Fruit fly (Drosophila melanogaster) whole organism, embryonic: ENCODE data around the gene CheA75a.

ENCODE experiments used
- Asciz ChIP-seq: fragments of 200-800 bp; sonication (Bioruptor generic); optimal IDR thresholded peaks from 2 replicates; lab custom pipeline; 2017; ENCODE audit warnings: missing biosample characterization, mild to moderate bottlenecking, missing genetic modification characterization, missing genetic modification reagents
- Atf6 ChIP-seq: fragments of 200-800 bp; sonication (Bioruptor generic); IDR thresholded peaks from 2 replicates; pipeline ENCODE4 v1.3.6; 2022; ENCODE audit warnings: missing biosample characterization, missing genetic modification characterization
- CG10209 ChIP-seq: fragments of 200-800 bp; sonication (Bioruptor generic); optimal IDR thresholded peaks from 3 replicates; lab custom pipeline; 2017; ENCODE audit warnings: missing biosample characterization, mild to moderate bottlenecking, missing genetic modification characterization, missing genetic modification reagents
- CG10462 ChIP-seq: fragments of 200-800 bp; sonication (Bioruptor generic); optimal IDR thresholded peaks from 2 replicates; lab custom pipeline; 2016; ENCODE audit warnings: missing biosample characterization, missing genetic modification characterization
- CG10979 ChIP-seq: fragments of 200-800 bp; sonication (Bioruptor generic); optimal IDR thresholded peaks from 2 replicates; lab custom pipeline; 2018; ENCODE audit warnings: missing biosample characterization, mild to moderate bottlenecking, missing genetic modification characterization, moderate library complexity
- CG11456 ChIP-seq: fragments of 200-800 bp; sonication (Bioruptor generic); IDR thresholded peaks from 3 replicates; pipeline ENCODE4 v1.3.6; 2022; ENCODE audit warnings: missing biosample characterization, missing genetic modification characterization
- CG11723 ChIP-seq: fragments of 200-800 bp; sonication (Bioruptor generic); optimal IDR thresholded peaks from 2 replicates; lab custom pipeline; 2017; ENCODE audit warnings: missing biosample characterization, mild to moderate bottlenecking, missing genetic modification characterization
- CG12769 ChIP-seq: fragments of 200-800 bp; sonication (Bioruptor generic); optimal IDR thresholded peaks from 2 replicates; lab custom pipeline; 2019; ENCODE audit warnings: missing biosample characterization, mild to moderate bottlenecking, missing genetic modification characterization, moderate library complexity
- CG14710 ChIP-seq: fragments of 200-800 bp; sonication (Bioruptor generic); optimal IDR thresholded peaks from 3 replicates; lab custom pipeline; 2019; ENCODE audit warnings: missing biosample characterization, mild to moderate bottlenecking, missing genetic modification characterization, moderate library complexity
- CG15696 ChIP-seq: fragments of 200-800 bp; sonication (Bioruptor generic); optimal IDR thresholded peaks from 2 replicates; lab custom pipeline; 2019; ENCODE audit warnings: missing biosample characterization, mild to moderate bottlenecking, missing genetic modification characterization, moderate library complexity
- CG16815 ChIP-seq: fragments of 200-800 bp; sonication (Bioruptor generic); optimal IDR thresholded peaks from 3 replicates; lab custom pipeline; 2017; ENCODE audit warnings: missing biosample characterization, mild to moderate bottlenecking, missing genetic modification characterization
- CG17361 ChIP-seq: fragments of 200-800 bp; sonication (Bioruptor generic); IDR thresholded peaks from 3 replicates; pipeline ENCODE4 v1.3.6; 2022; ENCODE audit warnings: missing biosample characterization, missing genetic modification characterization
- CG17829 ChIP-seq: fragments of 200-800 bp; optimal IDR thresholded peaks from 2 replicates; lab custom pipeline; 2019; ENCODE audit warnings: missing biosample characterization, mild to moderate bottlenecking, missing genetic modification characterization, moderate library complexity
- CG2199 ChIP-seq: fragments of 200-800 bp; sonication (Bioruptor generic); IDR thresholded peaks from 3 replicates; pipeline ENCODE4 v1.3.6; 2022; ENCODE audit warnings: missing biosample characterization, missing genetic modification characterization
- CG2202 ChIP-seq: fragments of 200-800 bp; sonication (Bioruptor generic); optimal IDR thresholded peaks from 2 replicates; lab custom pipeline; 2018; ENCODE audit warnings: missing biosample characterization, mild to moderate bottlenecking, missing genetic modification characterization
- CG8924 ChIP-seq: fragments of 200-800 bp; optimal IDR thresholded peaks from 3 replicates; lab custom pipeline; 2019; ENCODE audit warnings: missing biosample characterization, mild to moderate bottlenecking, missing genetic modification characterization, moderate library complexity
- CG9437 ChIP-seq: fragments of 200-800 bp; sonication (Bioruptor generic); optimal IDR thresholded peaks from 2 replicates; lab custom pipeline; 2018; ENCODE audit warnings: missing biosample characterization, mild to moderate bottlenecking, missing genetic modification characterization
- CoRest ChIP-seq: fragments of 200-800 bp; sonication (Bioruptor generic); optimal IDR thresholded peaks from 3 replicates; lab custom pipeline; 2018; ENCODE audit warnings: missing biosample characterization, mild to moderate bottlenecking, missing genetic modification characterization, moderate library complexity
- D ChIP-seq, 2 experiments: fragments of 200-800 bp in 1 of 2; fragments of >200 bp in 1 of 2; sonication (Bioruptor generic) in 1 of 2; optimal IDR thresholded peaks; 2 replicates in 1 of 2; 3 replicates in 1 of 2; lab custom pipeline; 2017; ENCODE audit warnings: mild to moderate bottlenecking in 1 of 2, missing biosample characterization in 1 of 2, missing genetic modification characterization in 1 of 2, missing genetic modification reagents in 1 of 2
- D19A ChIP-seq: fragments of 200-800 bp; optimal IDR thresholded peaks from 3 replicates; lab custom pipeline; 2019; ENCODE audit warnings: missing biosample characterization, mild to moderate bottlenecking, missing genetic modification characterization, moderate library complexity
- Dad ChIP-seq: fragments of 200-800 bp; sonication (Bioruptor generic); optimal IDR thresholded peaks from 3 replicates; lab custom pipeline; 2016; ENCODE audit warnings: missing biosample characterization, missing genetic modification characterization
- HLHmδ ChIP-seq: fragments of 200-800 bp; sonication (Bioruptor generic); optimal IDR thresholded peaks from 2 replicates; lab custom pipeline; 2018; ENCODE audit warnings: missing biosample characterization, mild to moderate bottlenecking, missing genetic modification characterization, moderate library complexity
- Hr78 ChIP-seq, 2 experiments: fragments of 200-800 bp in 1 of 2; fragments of >200 bp in 1 of 2; sonication (Bioruptor generic) in 1 of 2; optimal IDR thresholded peaks; 2 replicates each; lab custom pipeline; 2017 to 2019; ENCODE audit warnings: missing biosample characterization in 2 of 2, missing genetic modification characterization in 2 of 2, mild to moderate bottlenecking in 1 of 2, moderate library complexity in 1 of 2
- Sin3A ChIP-seq: fragments of >200 bp; optimal IDR thresholded peaks from 2 replicates; lab custom pipeline; 2018
- Usf ChIP-seq: fragments of 200-800 bp; sonication (Bioruptor generic); optimal IDR thresholded peaks from 2 replicates; lab custom pipeline; 2017; ENCODE audit warnings: missing genotype, missing biosample characterization, missing genetic modification characterization
- Xrp1 ChIP-seq: fragments of 200-800 bp; sonication (Bioruptor generic); IDR thresholded peaks from 2 replicates; pipeline ENCODE4 v1.3.6; 2022; ENCODE audit warnings: missing biosample characterization, missing genetic modification characterization
- ara ChIP-seq: fragments of 200-800 bp; sonication (Bioruptor generic); IDR thresholded peaks from 2 replicates; pipeline ENCODE4 v1.3.6; 2022; ENCODE audit warnings: missing biosample characterization, missing genetic modification characterization
- az2 ChIP-seq: fragments of 200-800 bp; sonication (Bioruptor generic); optimal IDR thresholded peaks from 3 replicates; lab custom pipeline; 2016; ENCODE audit warnings: missing biosample characterization, missing genetic modification characterization
- cad ChIP-seq: fragments of >200 bp; optimal IDR thresholded peaks from 2 replicates; lab custom pipeline; 2017; ENCODE audit warnings: missing biosample characterization, missing genetic modification characterization
- crol ChIP-seq: fragments of 200-800 bp; sonication (Bioruptor generic); IDR thresholded peaks from 2 replicates; pipeline ENCODE4 v1.3.6; 2022; ENCODE audit warnings: missing biosample characterization, missing genetic modification characterization
- dmrt11E ChIP-seq: fragments of 200-800 bp; sonication (Bioruptor generic); optimal IDR thresholded peaks from 3 replicates; lab custom pipeline; 2018; ENCODE audit warnings: missing biosample characterization, mild to moderate bottlenecking, missing genetic modification characterization, moderate library complexity
- fd96Cb ChIP-seq: fragments of 200-800 bp; sonication (Bioruptor generic); optimal IDR thresholded peaks from 2 replicates; lab custom pipeline; 2018; ENCODE audit warnings: missing biosample characterization, mild to moderate bottlenecking, missing genetic modification characterization, moderate library complexity
- gcm2 ChIP-seq: fragments of 200-800 bp; sonication (Bioruptor generic); optimal IDR thresholded peaks from 2 replicates; lab custom pipeline; 2016; ENCODE audit warnings: missing biosample characterization, missing genetic modification characterization
- gem ChIP-seq: fragments of 200-800 bp; sonication (Bioruptor generic); optimal IDR thresholded peaks from 2 replicates; lab custom pipeline; 2019; ENCODE audit warnings: missing biosample characterization, mild to moderate bottlenecking, missing genetic modification characterization, moderate library complexity
- grau ChIP-seq: fragments of 200-800 bp; optimal IDR thresholded peaks from 3 replicates; lab custom pipeline; 2019; ENCODE audit warnings: missing biosample characterization, mild to moderate bottlenecking, missing genetic modification characterization, moderate library complexity
- kni ChIP-seq: fragments of 200-800 bp; sonication (Bioruptor generic); optimal IDR thresholded peaks from 3 replicates; lab custom pipeline; 2017; ENCODE audit warnings: mild to moderate bottlenecking, missing biosample characterization, missing genetic modification reagents, missing genetic modification characterization
- lmd ChIP-seq: fragments of 200-800 bp; sonication (Bioruptor generic); IDR thresholded peaks from 2 replicates; pipeline ENCODE4 v1.3.6; 2022; ENCODE audit warnings: missing biosample characterization, missing genetic modification characterization
- lov ChIP-seq, 2 experiments: fragments of 200-800 bp in 1 of 2; fragments of >200 bp in 1 of 2; sonication (Bioruptor generic) in 1 of 2; IDR thresholded peaks in 1 of 2; optimal IDR thresholded peaks in 1 of 2; 2 replicates in 1 of 2; 3 replicates in 1 of 2; pipeline versions ENCODE4 v1.3.6 to Lab custom; 2017 to 2022; ENCODE audit warnings: missing biosample characterization in 1 of 2, missing genetic modification characterization in 1 of 2
- mld ChIP-seq: fragments of 200-800 bp; sonication (Bioruptor generic); IDR thresholded peaks from 3 replicates; pipeline ENCODE4 v1.3.6; 2022; ENCODE audit warnings: missing biosample characterization, missing genetic modification characterization; ENCODE audit not compliant: partially characterized antibody
- pfk ChIP-seq: fragments of 200-800 bp; sonication (Bioruptor generic); optimal IDR thresholded peaks from 2 replicates; lab custom pipeline; 2018; ENCODE audit warnings: missing biosample characterization, mild to moderate bottlenecking, missing genetic modification characterization, moderate library complexity
- pita ChIP-seq: fragments of 200-800 bp; sonication (Bioruptor generic); optimal IDR thresholded peaks from 2 replicates; lab custom pipeline; 2017; ENCODE audit warnings: missing biosample characterization, mild to moderate bottlenecking, missing genetic modification characterization
- sd ChIP-seq: fragments of 200-800 bp; sonication (Bioruptor generic); optimal IDR thresholded peaks from 3 replicates; lab custom pipeline; 2018; ENCODE audit warnings: missing biosample characterization, mild to moderate bottlenecking, missing genetic modification characterization, moderate library complexity
- so ChIP-seq: fragments of 200-800 bp; sonication (Bioruptor generic); IDR thresholded peaks from 3 replicates; pipeline ENCODE4 v1.3.6; 2022; ENCODE audit warnings: missing biosample characterization, missing genetic modification characterization
- sug ChIP-seq: fragments of 200-800 bp; optimal IDR thresholded peaks from 2 replicates; lab custom pipeline; 2019; ENCODE audit warnings: missing biosample characterization, mild to moderate bottlenecking, missing genetic modification characterization, moderate library complexity
- tap ChIP-seq: fragments of 200-800 bp; optimal IDR thresholded peaks from 3 replicates; lab custom pipeline; 2019; ENCODE audit warnings: missing biosample characterization, mild to moderate bottlenecking, missing genetic modification characterization, moderate library complexity
- trem ChIP-seq: fragments of 200-800 bp; optimal IDR thresholded peaks from 3 replicates; lab custom pipeline; 2019; ENCODE audit warnings: missing biosample characterization, mild to moderate bottlenecking, missing genetic modification characterization, moderate library complexity
- vvl ChIP-seq: fragments of 200-800 bp; sonication (Bioruptor generic); IDR thresholded peaks from 2 replicates; pipeline ENCODE4 v1.3.6; 2022; ENCODE audit warnings: missing biosample characterization, missing genetic modification characterization
- yki ChIP-seq: fragments of >200 bp; optimal IDR thresholded peaks from 3 replicates; lab custom pipeline; 2018

Gene CheA75a

dm6 chr3L:18224612-18225409 lies 27.1 kb upstream of the CheA75a start (continued):
- no peak for TF ChIP-seq lov (optimal IDR thresholded peaks at IDR 0.05; lab: Kevin White, UChicago)
- no peak for TF ChIP-seq lov (GFP tag; IDR thresholded peaks at IDR 0.05; lab: Robert Waterston, UW)
- TF ChIP-seq trem (tag; lab: Kevin White, UChicago) = peak; percentile 3
- TF ChIP-seq Dad (GFP tag; lab: Kevin White, UChicago) = no peak
- no peak for TF ChIP-seq pita
- no peak for TF ChIP-seq lmd (GFP tag; lab: Robert Waterston, UW)
- TF ChIP-seq vvl = peak; percentile 9; the same call in 1 of the 2 replicates
- no peak for TF ChIP-seq tap (tag; lab: Kevin White, UChicago)
- TF ChIP-seq HLHmδ (GFP tag; lab: Kevin White, UChicago) = peak; percentile 57
- TF ChIP-seq gem (tag; lab: Kevin White, UChicago) = peak; percentile 45
- peak; percentile 1 for TF ChIP-seq grau (tag; lab: Kevin White, UChicago)
- TF ChIP-seq CG10209 (GFP tag; lab: Kevin White, UChicago) = peak; percentile 4
- no peak for TF ChIP-seq fd96Cb
- peak; percentile 65 for TF ChIP-seq crol (GFP tag; lab: Robert Waterston, UW)
- peak; percentile 16 for TF ChIP-seq CG8924 (tag; lab: Kevin White, UChicago)
- TF ChIP-seq CG14710 (tag; lab: Kevin White, UChicago) = peak; percentile 56
- no peak for TF ChIP-seq CG9437 (GFP tag; lab: Kevin White, UChicago)
- TF ChIP-seq yki (lab: Kevin White, UChicago) = peak; percentile 1
- TF ChIP-seq mld (GFP tag; lab: Robert Waterston, UW) = no peak
- no peak for TF ChIP-seq ara
- TF ChIP-seq CG2199 (GFP tag; lab: Robert Waterston, UW) = peak; percentile 95
- peak; percentile 11 for TF ChIP-seq CG2202 (tag; lab: Kevin White, UChicago)
- peak; percentile 12 for TF ChIP-seq D19A (tag; lab: Kevin White, UChicago)
- TF ChIP-seq sd (tag; lab: Kevin White, UChicago) = no peak
- peak; percentile 40 for TF ChIP-seq CG17829
- no peak for TF ChIP-seq CG11456 (GFP tag; lab: Robert Waterston, UW)
- peak; percentile 51 for TF ChIP-seq CG16815 (GFP tag; lab: Kevin White, UChicago)
- TF ChIP-seq cad (GFP tag; lab: Kevin White, UChicago) = no peak
- TF ChIP-seq CG15696 = peak; percentile 79
- peak; percentile 5 for TF ChIP-seq az2
- TF ChIP-seq CG10979 (tag; lab: Kevin White, UChicago) = peak; percentile 77
- TF ChIP-seq pfk (GFP tag; lab: Kevin White, UChicago) = no peak
- peak; percentile 19 for TF ChIP-seq CG10462
- peak; percentile 51 for TF ChIP-seq D (optimal IDR thresholded peaks at IDR 0.05; lab: Kevin White, UChicago)
- TF ChIP-seq D (GFP tag; optimal IDR thresholded peaks at IDR 0.05; lab: Kevin White, UChicago) = peak; percentile 13
- TF ChIP-seq Usf = peak; percentile 37
- no peak for TF ChIP-seq Sin3A (lab: Kevin White, UChicago)
- TF ChIP-seq CoRest (tag; lab: Kevin White, UChicago) = peak; percentile 33
- TF ChIP-seq so (GFP tag; lab: Robert Waterston, UW) = no peak
- no peak for TF ChIP-seq gcm2 (GFP tag; lab: Kevin White, UChicago)
- TF ChIP-seq kni (GFP tag; lab: Kevin White, UChicago) = peak; percentile 53
- no peak for TF ChIP-seq sug (tag; lab: Kevin White, UChicago)
- TF ChIP-seq CG17361 = peak; percentile 59
- TF ChIP-seq Atf6 = no peak
- peak; percentile 89 for TF ChIP-seq dmrt11E
- peak in 1 of 2 experiments; percentile 48 for TF ChIP-seq Hr78 (GFP tag; optimal IDR thresholded peaks at IDR 0.05; lab: Kevin White, UChicago)
- TF ChIP-seq Xrp1 (GFP tag; lab: Robert Waterston, UW) = peak; percentile 32; the same call in 1 of the 2 replicates
- no peak for TF ChIP-seq CG12769 (tag; lab: Kevin White, UChicago)
- no peak for TF ChIP-seq Asciz (GFP tag; lab: Kevin White, UChicago)
- no peak for TF ChIP-seq CG11723 (GFP tag; lab: Kevin White, UChicago)
